Fruit fly (Drosophila melanogaster) whole organism, embryonic: ENCODE results near the gene Megf8.

Source experiments
- Abd-B ChIP-seq: fragments of 200-800 bp; sonication (Bioruptor generic); optimal IDR thresholded peaks from 2 replicates; lab custom pipeline; 2018; ENCODE audit warnings: missing biosample characterization, mild to moderate bottlenecking, missing genetic modification characterization, moderate library complexity
- Atf6 ChIP-seq: fragments of 200-800 bp; sonication (Bioruptor generic); IDR thresholded peaks from 2 replicates; pipeline ENCODE4 v1.3.6; 2022; ENCODE audit warnings: missing biosample characterization, missing genetic modification characterization
- CG10462 ChIP-seq: fragments of 200-800 bp; sonication (Bioruptor generic); optimal IDR thresholded peaks from 2 replicates; lab custom pipeline; 2016; ENCODE audit warnings: missing biosample characterization, missing genetic modification characterization
- CG10959 ChIP-seq: fragments of 200-800 bp; sonication (Bioruptor generic); IDR thresholded peaks from 2 replicates; pipeline ENCODE4 v1.3.6; 2022; ENCODE audit warnings: missing biosample characterization, missing genetic modification characterization
- CG10979 ChIP-seq: fragments of 200-800 bp; sonication (Bioruptor generic); optimal IDR thresholded peaks from 2 replicates; lab custom pipeline; 2018; ENCODE audit warnings: missing biosample characterization, mild to moderate bottlenecking, missing genetic modification characterization, moderate library complexity
- CG11456 ChIP-seq: fragments of 200-800 bp; sonication (Bioruptor generic); IDR thresholded peaks from 3 replicates; pipeline ENCODE4 v1.3.6; 2022; ENCODE audit warnings: missing biosample characterization, missing genetic modification characterization
- CG13775 ChIP-seq: fragments of 200-800 bp; sonication (Bioruptor generic); optimal IDR thresholded peaks from 3 replicates; lab custom pipeline; 2017; ENCODE audit warnings: missing biosample characterization, mild to moderate bottlenecking, missing genetic modification characterization
- CG13894 ChIP-seq: fragments of 200-800 bp; sonication (Bioruptor generic); optimal IDR thresholded peaks from 3 replicates; lab custom pipeline; 2018; ENCODE audit warnings: missing biosample characterization, mild to moderate bottlenecking, missing genetic modification characterization, moderate library complexity
- CG1529 ChIP-seq: fragments of 200-800 bp; sonication (Bioruptor generic); optimal IDR thresholded peaks from 3 replicates; lab custom pipeline; 2018; ENCODE audit warnings: missing biosample characterization, missing genetic modification characterization
- CG16779 ChIP-seq: fragments of 200-800 bp; sonication (Bioruptor generic); IDR thresholded peaks from 2 replicates; pipeline ENCODE4 v1.3.6; 2022; ENCODE audit warnings: missing biosample characterization, missing genetic modification characterization
- CG18599 ChIP-seq: fragments of 200-800 bp; sonication (Bioruptor generic); optimal IDR thresholded peaks from 3 replicates; lab custom pipeline; 2017; ENCODE audit warnings: missing biosample characterization, missing genetic modification characterization, mild to moderate bottlenecking, moderate library complexity, missing genetic modification reagents
- CG2120 ChIP-seq: fragments of 200-800 bp; sonication (Bioruptor generic); optimal IDR thresholded peaks from 3 replicates; lab custom pipeline; 2016; ENCODE audit warnings: missing biosample characterization, missing genetic modification characterization
- CG2875 ChIP-seq: fragments of 200-800 bp; sonication (Bioruptor generic); optimal IDR thresholded peaks from 2 replicates; lab custom pipeline; 2017; ENCODE audit warnings: missing biosample characterization, mild to moderate bottlenecking, missing genetic modification characterization, missing genetic modification reagents
- CG3163 ChIP-seq: fragments of 200-800 bp; sonication (Bioruptor generic); optimal IDR thresholded peaks from 3 replicates; lab custom pipeline; 2016; ENCODE audit warnings: missing biosample characterization, missing genetic modification characterization
- CG3838 ChIP-seq: fragments of 200-800 bp; sonication (Bioruptor generic); optimal IDR thresholded peaks from 3 replicates; lab custom pipeline; 2016; ENCODE audit warnings: missing biosample characterization, missing genetic modification characterization
- CG6654 ChIP-seq: fragments of 200-800 bp; sonication (Bioruptor generic); optimal IDR thresholded peaks from 2 replicates; lab custom pipeline; 2017; ENCODE audit warnings: missing biosample characterization, mild to moderate bottlenecking, missing genetic modification characterization
- CG8944 ChIP-seq: fragments of 200-800 bp; sonication (Bioruptor generic); optimal IDR thresholded peaks from 3 replicates; lab custom pipeline; 2016; ENCODE audit warnings: missing biosample characterization, missing genetic modification characterization
- CG9727 ChIP-seq: fragments of 200-800 bp; sonication (Bioruptor generic); optimal IDR thresholded peaks from 3 replicates; lab custom pipeline; 2017; ENCODE audit warnings: missing biosample characterization, mild to moderate bottlenecking, missing genetic modification characterization
- CG9932 ChIP-seq: fragments of 200-800 bp; sonication (Bioruptor generic); IDR thresholded peaks from 2 replicates; pipeline ENCODE4 v1.3.6; 2022; ENCODE audit warnings: missing biosample characterization, missing genetic modification characterization
- CoRest ChIP-seq: fragments of 200-800 bp; sonication (Bioruptor generic); optimal IDR thresholded peaks from 3 replicates; lab custom pipeline; 2018; ENCODE audit warnings: missing biosample characterization, mild to moderate bottlenecking, missing genetic modification characterization, moderate library complexity
- Dek ChIP-seq: fragments of 200-800 bp; sonication (Bioruptor generic); optimal IDR thresholded peaks from 3 replicates; lab custom pipeline; 2019; ENCODE audit warnings: missing biosample characterization, mild to moderate bottlenecking, missing genetic modification characterization, moderate library complexity
- E2f2 ChIP-seq: fragments of 200-800 bp; sonication (Bioruptor generic); IDR thresholded peaks from 2 replicates; pipeline ENCODE4 v1.3.6; 2022; ENCODE audit warnings: missing biosample characterization, missing genetic modification characterization
- HLH3B ChIP-seq: fragments of 200-800 bp; sonication (Bioruptor generic); IDR thresholded peaks from 2 replicates; pipeline ENCODE4 v1.3.6; 2022; ENCODE audit warnings: missing biosample characterization, missing genetic modification characterization
- Hr78 ChIP-seq, 2 experiments: fragments of 200-800 bp in 1 of 2; fragments of >200 bp in 1 of 2; sonication (Bioruptor generic) in 1 of 2; optimal IDR thresholded peaks; 2 replicates each; lab custom pipeline; 2017 to 2019; ENCODE audit warnings: missing biosample characterization in 2 of 2, missing genetic modification characterization in 2 of 2, mild to moderate bottlenecking in 1 of 2, moderate library complexity in 1 of 2
- Meics ChIP-seq: fragments of 200-800 bp; sonication (Bioruptor generic); optimal IDR thresholded peaks from 2 replicates; lab custom pipeline; 2017; ENCODE audit warnings: missing biosample characterization, mild to moderate bottlenecking, missing genetic modification characterization
- Stat92E ChIP-seq, 3 experiments: fragments of >200 bp in 2 of 3; fragments of 200-800 bp in 1 of 3; sonication (Bioruptor generic) in 1 of 3; optimal IDR thresholded peaks; 2 replicates each; lab custom pipeline; 2017 to 2019; ENCODE audit warnings: missing biosample characterization in 3 of 3, missing genetic modification characterization in 3 of 3, mild to moderate bottlenecking in 1 of 3, moderate library complexity in 1 of 3
- abd-A ChIP-seq: fragments of 200-800 bp; sonication (Bioruptor generic); optimal IDR thresholded peaks from 3 replicates; lab custom pipeline; 2019; ENCODE audit warnings: missing biosample characterization, mild to moderate bottlenecking, missing genetic modification characterization, moderate library complexity
- ara ChIP-seq: fragments of 200-800 bp; sonication (Bioruptor generic); IDR thresholded peaks from 2 replicates; pipeline ENCODE4 v1.3.6; 2022; ENCODE audit warnings: missing biosample characterization, missing genetic modification characterization
- bcd ChIP-seq: fragments of 200-800 bp; sonication (Bioruptor generic); optimal IDR thresholded peaks from 2 replicates; lab custom pipeline; 2017; ENCODE audit warnings: missing biosample characterization, mild to moderate bottlenecking, missing genetic modification characterization
- bsh ChIP-seq, 2 experiments: fragments of 200-800 bp; sonication (Bioruptor generic); optimal IDR thresholded peaks; 2 replicates each; lab custom pipeline; 2017 to 2018; ENCODE audit warnings: mild to moderate bottlenecking in 2 of 2, missing biosample characterization in 2 of 2, missing genetic modification characterization in 2 of 2, moderate library complexity in 1 of 2
- cato ChIP-seq: fragments of 200-800 bp; sonication (Bioruptor generic); optimal IDR thresholded peaks from 2 replicates; lab custom pipeline; 2016; ENCODE audit warnings: missing biosample characterization, missing genetic modification characterization, borderline replicate concordance
- chm ChIP-seq: fragments of 200-800 bp; sonication (Bioruptor generic); IDR thresholded peaks from 2 replicates; pipeline ENCODE4 v1.3.6; 2022; ENCODE audit warnings: missing biosample characterization, missing genetic modification characterization
- corto ChIP-seq: fragments of 200-800 bp; sonication (Bioruptor generic); optimal IDR thresholded peaks from 2 replicates; lab custom pipeline; 2016; ENCODE audit warnings: missing biosample characterization, mild to moderate bottlenecking, missing genetic modification characterization, moderate library complexity
- ewg ChIP-seq: fragments of 200-800 bp; sonication (Bioruptor generic); optimal IDR thresholded peaks from 3 replicates; lab custom pipeline; 2017; ENCODE audit warnings: mild to moderate bottlenecking, missing biosample characterization, missing genetic modification reagents, missing genetic modification characterization
- h ChIP-seq: fragments of >200 bp; optimal IDR thresholded peaks from 2 replicates; lab custom pipeline; 2017
- hkb ChIP-seq, 2 experiments: fragments of 200-800 bp in 1 of 2; fragments of >200 bp in 1 of 2; sonication (Bioruptor generic) in 1 of 2; IDR thresholded peaks in 1 of 2; optimal IDR thresholded peaks in 1 of 2; 2 replicates each; pipeline versions ENCODE4 v1.3.6 to Lab custom; 2017 to 2022; ENCODE audit warnings: missing biosample characterization in 1 of 2, missing genetic modification characterization in 1 of 2
- inv ChIP-seq: fragments of 200-800 bp; sonication (Bioruptor generic); IDR thresholded peaks from 2 replicates; pipeline ENCODE4 v1.3.6; 2022; ENCODE audit warnings: missing biosample characterization, missing genetic modification characterization; ENCODE audit not compliant: partially characterized antibody
- oc ChIP-seq: fragments of 200-800 bp; sonication (Bioruptor generic); optimal IDR thresholded peaks from 2 replicates; lab custom pipeline; 2018; ENCODE audit warnings: missing biosample characterization, mild to moderate bottlenecking, missing genetic modification characterization, moderate library complexity
- p53 ChIP-seq: fragments of 200-800 bp; sonication (Bioruptor generic); optimal IDR thresholded peaks from 2 replicates; lab custom pipeline; 2016; ENCODE audit warnings: missing biosample characterization, missing genetic modification characterization
- peb ChIP-seq: fragments of 200-800 bp; sonication (Bioruptor generic); IDR thresholded peaks from 2 replicates; pipeline ENCODE4 v1.3.6; 2022; ENCODE audit warnings: missing biosample characterization, missing genetic modification characterization
- sna ChIP-seq: fragments of 200-800 bp; sonication (Bioruptor generic); IDR thresholded peaks from 2 replicates; pipeline ENCODE4 v1.3.6; 2022; ENCODE audit warnings: missing biosample characterization, missing genetic modification characterization; ENCODE audit not compliant: partially characterized antibody
- stc ChIP-seq: fragments of 200-800 bp; sonication (Bioruptor generic); IDR thresholded peaks from 2 replicates; pipeline ENCODE4 v1.3.6; 2022; ENCODE audit warnings: missing biosample characterization, missing genetic modification characterization
- trh ChIP-seq: fragments of 200-800 bp; sonication (Bioruptor generic); optimal IDR thresholded peaks from 2 replicates; lab custom pipeline; 2016; ENCODE audit warnings: missing biosample characterization, missing genetic modification characterization
- unc-4 ChIP-seq: fragments of 200-800 bp; sonication (Bioruptor generic); IDR thresholded peaks from 2 replicates; pipeline ENCODE4 v1.3.6; 2022; ENCODE audit warnings: missing biosample characterization, missing genetic modification characterization; ENCODE audit not compliant: partially characterized antibody
- vfl ChIP-seq: fragments of 200-800 bp; sonication (Bioruptor generic); optimal IDR thresholded peaks from 2 replicates; lab custom pipeline; 2016; ENCODE audit warnings: missing biosample characterization, missing genetic modification characterization
- yki ChIP-seq: fragments of >200 bp; optimal IDR thresholded peaks from 3 replicates; lab custom pipeline; 2018

Gene Megf8

DNA sequence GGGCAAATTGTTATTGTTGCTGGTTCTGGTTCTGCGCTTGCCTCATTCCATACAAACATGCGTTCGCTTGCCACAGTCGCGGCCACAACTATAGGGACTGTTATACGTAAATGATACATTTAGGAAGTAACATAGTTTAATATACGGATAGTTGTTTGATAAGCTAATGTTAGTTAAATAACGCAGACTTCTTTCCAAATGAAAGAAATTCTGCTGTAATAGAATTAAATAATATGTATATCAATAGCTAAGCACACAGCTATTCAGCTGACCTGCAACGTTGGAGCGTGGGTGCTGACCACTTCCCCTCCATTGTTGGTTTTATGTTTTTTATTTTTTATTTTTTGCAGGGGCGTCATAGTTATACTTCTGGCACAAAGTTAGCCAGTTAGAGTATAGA lies 8.5 kb upstream of the Megf8 start (continued):
- TF ChIP-seq bsh (GFP tag; optimal IDR thresholded peaks at IDR 0.05; lab: Kevin White, UChicago) (peak; percentile 34 to 57), Dek (peak; percentile 40), ara (GFP tag; lab: Robert Waterston, UW) (no peak), CG3163 (GFP tag; lab: Kevin White, UChicago) (no peak), CG3838 (GFP tag; lab: Kevin White, UChicago) (no peak), bcd (peak; percentile 32), CG8944 (GFP tag; lab: Kevin White, UChicago) (no peak), oc (no peak), Meics (GFP tag; lab: Kevin White, UChicago) (peak; percentile 53), ewg (GFP tag; lab: Kevin White, UChicago) (peak; percentile 34), HLH3B (peak; percentile 73), CG11456 (GFP tag; lab: Robert Waterston, UW) (no peak), CG13775 (GFP tag; lab: Kevin White, UChicago) (peak; percentile 4), h (lab: Kevin White, UChicago) (no peak), CG1529 (no peak), CG10979 (tag; lab: Kevin White, UChicago) (peak; percentile 52), chm (GFP tag; lab: Robert Waterston, UW) (peak; percentile 67; the same call in 1 of the 2 replicates), peb (GFP tag; lab: Robert Waterston, UW) (0 out of 2 replicates have a peak, but pooled peaks have one; percentile 17), sna (no peak), E2f2 (GFP tag; lab: Robert Waterston, UW) (peak; percentile 54), unc-4 (GFP tag; lab: Robert Waterston, UW) (no peak), cato (GFP tag; lab: Kevin White, UChicago) (no peak), Hr78 (GFP tag; optimal IDR thresholded peaks at IDR 0.05; lab: Kevin White, UChicago) (no peak), p53 (GFP tag; lab: Kevin White, UChicago) (no peak), CG6654 (no peak), Abd-B (GFP tag; lab: Kevin White, UChicago) (peak; percentile 11), corto (GFP tag; lab: Kevin White, UChicago) (no peak), CG2120 (GFP tag; lab: Kevin White, UChicago) (peak; percentile 61), stc (peak; percentile 69; the same call in 1 of the 2 replicates), vfl (GFP tag; lab: Kevin White, UChicago) (no peak), CG16779 (no peak), CG18599 (GFP tag; lab: Kevin White, UChicago) (peak; percentile 74), trh (GFP tag; lab: Kevin White, UChicago) (no peak), CG10462 (GFP tag; lab: Kevin White, UChicago) (peak; percentile 2), Atf6 (GFP tag; lab: Robert Waterston, UW) (peak; percentile 65), Stat92E (GFP tag; optimal IDR thresholded peaks at IDR 0.05; lab: Kevin White, UChicago) (no peak), CG10959 (GFP tag; lab: Robert Waterston, UW) (peak; percentile 37; the same call in 1 of the 2 replicates), abd-A (tag; lab: Kevin White, UChicago) (no peak), CoRest (tag; lab: Kevin White, UChicago) (peak; percentile 65), hkb (optimal IDR thresholded peaks at IDR 0.05; lab: Kevin White, UChicago) (no peak), hkb (GFP tag; IDR thresholded peaks at IDR 0.05; lab: Robert Waterston, UW) (peak; percentile 86), CG13894 (no peak), inv (GFP tag; lab: Robert Waterston, UW) (no peak), CG9932 (GFP tag; lab: Robert Waterston, UW) (peak; percentile 31; the same call in 1 of the 2 replicates), CG2875 (peak; percentile 31), yki (lab: Kevin White, UChicago) (no peak), CG9727 (GFP tag; lab: Kevin White, UChicago) (peak; percentile 17)
- TF ChIP-seq, all 482 proteins: peak for 254
